Fruit fly (Drosophila melanogaster) whole organism, adult: Measurements from ENCODE around the gene CG9747.

ENCODE experiments used
- CG11617 ChIP-seq: fragments of 200-800 bp; sonication (Bioruptor generic); optimal IDR thresholded peaks from 2 replicates; lab custom pipeline; 2017; ENCODE audit warnings: mild to moderate bottlenecking, missing biosample characterization, missing genetic modification reagents, missing genetic modification characterization
- CG12768 ChIP-seq: fragments of 200-800 bp; sonication (Bioruptor generic); optimal IDR thresholded peaks from 2 replicates; lab custom pipeline; 2017; ENCODE audit warnings: missing biosample characterization, missing genetic modification characterization, mild to moderate bottlenecking, moderate library complexity, missing genetic modification reagents
- CG14711 ChIP-seq: fragments of 200-800 bp; sonication (Bioruptor generic); optimal IDR thresholded peaks from 2 replicates; lab custom pipeline; 2018; ENCODE audit warnings: missing biosample characterization, mild to moderate bottlenecking, missing genetic modification characterization, moderate library complexity
- CG1620 ChIP-seq: fragments of 200-800 bp; sonication (Bioruptor generic); optimal IDR thresholded peaks from 2 replicates; lab custom pipeline; 2016; ENCODE audit warnings: missing biosample characterization, missing genetic modification characterization
- CG33017 ChIP-seq: fragments of 200-800 bp; sonication (Bioruptor generic); optimal IDR thresholded peaks from 2 replicates; lab custom pipeline; 2018; ENCODE audit warnings: missing biosample characterization, mild to moderate bottlenecking, missing genetic modification characterization, moderate library complexity
- CG5204 ChIP-seq: fragments of 200-800 bp; sonication (Bioruptor generic); optimal IDR thresholded peaks from 2 replicates; lab custom pipeline; 2016; ENCODE audit warnings: missing biosample characterization, missing genetic modification characterization
- CG7045 ChIP-seq: fragments of 200-800 bp; sonication (Bioruptor generic); optimal IDR thresholded peaks from 2 replicates; lab custom pipeline; 2017; ENCODE audit warnings: missing biosample characterization, mild to moderate bottlenecking, missing genetic modification characterization
- CG7101 ChIP-seq: fragments of 200-800 bp; sonication (Bioruptor generic); optimal IDR thresholded peaks from 2 replicates; lab custom pipeline; 2018; ENCODE audit warnings: missing biosample characterization, mild to moderate bottlenecking, missing genetic modification characterization, moderate library complexity
- Clk ChIP-seq: fragments of 200-800 bp; sonication (Bioruptor generic); optimal IDR thresholded peaks from 2 replicates; lab custom pipeline; 2017; ENCODE audit warnings: missing biosample characterization, missing genetic modification characterization
- Crg-1 ChIP-seq: fragments of 200-800 bp; sonication (Bioruptor generic); optimal IDR thresholded peaks from 2 replicates; lab custom pipeline; 2016; ENCODE audit warnings: missing biosample characterization, missing genetic modification characterization
- Hr96 ChIP-seq: fragments of 200-800 bp; sonication (Bioruptor generic); optimal IDR thresholded peaks from 2 replicates; lab custom pipeline; 2016; ENCODE audit warnings: missing biosample characterization, missing genetic modification characterization
- Mnt ChIP-seq: fragments of 200-800 bp; sonication (Bioruptor generic); optimal IDR thresholded peaks from 2 replicates; lab custom pipeline; 2016; ENCODE audit warnings: missing biosample characterization, mild to moderate bottlenecking, missing genetic modification characterization
- bab1 ChIP-seq: fragments of 200-800 bp; sonication (Bioruptor generic); optimal IDR thresholded peaks from 3 replicates; lab custom pipeline; 2019; ENCODE audit warnings: missing biosample characterization, mild to moderate bottlenecking, missing genetic modification characterization, moderate library complexity
- cic ChIP-seq: fragments of 200-800 bp; sonication (Bioruptor generic); optimal IDR thresholded peaks from 2 replicates; lab custom pipeline; 2017; ENCODE audit warnings: missing biosample characterization, mild to moderate bottlenecking, missing genetic modification characterization, moderate library complexity
- cnc ChIP-seq, 2 experiments: fragments of >200 bp; optimal IDR thresholded peaks; 2 replicates each; lab custom pipeline; 2017
- kay ChIP-seq: fragments of 200-800 bp; sonication (Bioruptor generic); peaks from one replicate; lab custom pipeline; 2016; ENCODE audit warnings: missing biosample characterization, missing genetic modification characterization, borderline replicate concordance
- ovo ChIP-seq: fragments of 200-800 bp; sonication (Bioruptor generic); optimal IDR thresholded peaks from 2 replicates; lab custom pipeline; 2016; ENCODE audit warnings: missing biosample characterization, missing genetic modification characterization
- pad ChIP-seq: fragments of 200-800 bp; sonication (Bioruptor generic); optimal IDR thresholded peaks from 3 replicates; lab custom pipeline; 2017; ENCODE audit warnings: missing biosample characterization, missing genetic modification characterization, mild to moderate bottlenecking, moderate library complexity, missing genetic modification reagents
- tj ChIP-seq: fragments of 200-800 bp; sonication (Bioruptor generic); optimal IDR thresholded peaks from 3 replicates; lab custom pipeline; 2017; ENCODE audit warnings: missing biosample characterization, mild to moderate bottlenecking, missing genetic modification characterization, moderate library complexity
- toe ChIP-seq: fragments of 200-800 bp; sonication (Bioruptor generic); optimal IDR thresholded peaks from 2 replicates; lab custom pipeline; 2016; ENCODE audit warnings: missing biosample characterization, missing genetic modification characterization

The CG9747 gene

DNA sequence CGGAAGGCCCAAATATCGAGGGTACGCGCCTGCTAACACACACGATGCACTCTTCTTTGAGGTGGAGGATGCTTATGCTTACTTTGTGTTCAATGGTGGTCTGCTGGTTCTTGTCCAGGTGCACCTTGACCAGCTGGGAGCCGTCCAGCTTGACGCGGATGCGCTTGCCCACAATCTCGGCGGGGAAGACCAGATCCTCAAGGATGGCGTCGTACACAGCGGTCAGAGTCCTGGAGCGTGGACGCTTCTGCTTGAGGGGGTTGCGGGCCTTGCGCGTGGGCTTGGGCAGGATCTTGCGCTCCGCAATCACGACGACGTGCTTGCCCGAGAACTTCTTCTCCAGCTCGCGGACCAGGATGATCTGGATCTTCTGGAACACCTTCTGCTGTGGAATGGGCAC is 17.0 kb upstream of the CG9747 start:
- TF ChIP-seq cic (GFP tag; lab: Kevin White, UChicago) (no peak), CG7045 (no peak), toe (no peak), CG12768 (no peak), CG1620 (GFP tag; lab: Kevin White, UChicago) (no peak), ovo (no peak), bab1 (GFP tag; lab: Kevin White, UChicago) (no peak), CG7101 (tag; lab: Kevin White, UChicago) (no peak), cnc (optimal IDR thresholded peaks at IDR 0.05; lab: Kevin White, UChicago) (no peak), Mnt (GFP tag; lab: Kevin White, UChicago) (no peak)

dm6 chr3R:30205946-30206345 is 14.9 kb upstream of the CG9747 start:
- no peak for TF ChIP-seq toe
- peak; percentile 24 for TF ChIP-seq Mnt (GFP tag; lab: Kevin White, UChicago)
- TF ChIP-seq CG5204 (GFP tag; lab: Kevin White, UChicago), result no peak
- TF ChIP-seq bab1 (GFP tag; lab: Kevin White, UChicago), result peak; percentile 67

DNA sequence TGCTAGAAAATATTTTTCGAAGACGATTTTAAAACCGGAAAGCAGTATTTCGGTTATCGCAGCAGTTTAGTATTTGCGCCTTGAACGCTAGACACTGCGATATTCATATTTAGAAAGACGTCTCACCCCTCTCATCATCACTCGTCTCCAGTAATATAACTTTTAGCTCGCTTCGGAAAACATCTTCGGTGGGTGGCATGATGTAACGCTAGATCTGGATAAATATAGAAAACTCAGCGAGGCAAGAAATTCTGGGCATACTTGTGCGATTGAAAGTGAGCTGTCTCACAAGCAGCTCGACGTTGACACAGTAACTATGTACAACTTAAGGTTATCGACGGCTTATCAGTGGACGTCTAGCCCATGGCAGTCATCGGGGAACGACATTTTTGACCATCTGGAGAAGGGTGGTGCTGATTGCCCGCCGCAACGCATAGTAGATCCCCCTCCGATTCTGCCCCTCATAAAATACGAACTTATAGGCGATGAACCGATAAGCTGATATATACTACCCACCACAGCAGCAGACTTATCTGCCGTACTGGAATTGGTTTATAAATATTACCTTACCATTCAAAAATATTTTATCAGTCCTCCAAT is 13.1 kb upstream of the CG9747 start:
- TF ChIP-seq CG1620 (GFP tag; lab: Kevin White, UChicago) (no peak), CG7045 (no peak), cnc (optimal IDR thresholded peaks at IDR 0.05; lab: Kevin White, UChicago) (no peak), Clk (no peak), kay (GFP tag; lab: Kevin White, UChicago) (no peak), CG5204 (GFP tag; lab: Kevin White, UChicago) (no peak), CG12768 (no peak), CG11617 (GFP tag; lab: Kevin White, UChicago) (no peak), Mnt (GFP tag; lab: Kevin White, UChicago) (no peak), ovo (no peak), cic (GFP tag; lab: Kevin White, UChicago) (no peak), toe (no peak), tj (no peak)

DNA sequence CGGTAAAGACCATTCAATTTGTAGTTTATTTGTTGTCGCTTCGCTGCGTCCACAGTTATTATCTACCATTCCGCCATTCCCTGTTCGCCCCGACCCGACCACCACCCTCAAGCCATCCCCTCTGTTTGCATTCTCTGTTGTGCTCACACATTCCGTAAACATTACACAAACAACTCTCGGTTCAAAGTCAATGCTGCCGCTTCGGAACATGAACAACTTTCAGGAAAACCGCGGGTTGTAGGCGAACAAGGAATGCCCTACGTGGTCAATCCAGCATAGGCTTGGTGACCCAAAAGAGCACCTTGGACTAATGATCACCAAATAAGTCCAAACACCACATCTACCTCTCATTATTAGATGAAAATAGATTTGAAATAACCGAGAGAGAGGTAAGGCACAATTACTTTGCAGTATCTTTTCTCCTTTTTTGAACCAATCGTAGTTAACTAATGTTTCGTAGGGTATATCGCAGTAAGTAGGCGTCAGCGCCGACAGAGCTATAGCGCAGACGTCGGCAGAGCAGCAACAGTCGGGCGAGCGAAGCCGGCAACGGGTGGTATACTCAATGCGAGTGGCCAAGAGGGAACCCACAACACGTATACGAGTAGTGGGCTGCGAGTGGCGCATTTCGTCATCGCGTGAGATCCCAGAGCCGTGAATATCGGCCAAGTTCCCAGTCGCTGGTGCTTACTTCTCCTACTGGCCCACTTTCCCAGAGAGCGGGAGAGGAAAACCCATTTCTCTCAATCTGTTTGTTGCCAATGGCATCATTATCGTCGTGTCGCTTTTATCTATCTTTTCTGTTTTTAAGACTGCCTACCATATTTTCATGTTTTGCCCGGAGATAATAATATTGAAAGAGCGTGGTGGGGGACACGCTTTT is 12.3 kb upstream of the CG9747 start:
- peak; percentile 76 for TF ChIP-seq bab1 (GFP tag; lab: Kevin White, UChicago)
- peak; percentile 85 for TF ChIP-seq CG7101 (tag; lab: Kevin White, UChicago)
- peak; percentile 81 for TF ChIP-seq CG14711 (tag; lab: Kevin White, UChicago)
- TF ChIP-seq toe, result peak; percentile 91
- TF ChIP-seq ovo, result peak; percentile 34
- TF ChIP-seq kay (GFP tag; lab: Kevin White, UChicago), result peak; percentile 45
- peak; percentile 57 for TF ChIP-seq tj
- peak; percentile 91 for TF ChIP-seq CG11617 (GFP tag; lab: Kevin White, UChicago)
- no peak for TF ChIP-seq cnc (optimal IDR thresholded peaks at IDR 0.05; lab: Kevin White, UChicago)
- TF ChIP-seq CG33017 (tag; lab: Kevin White, UChicago), result peak; percentile 82
- peak; percentile 89 for TF ChIP-seq CG12768
- peak; percentile 69 for TF ChIP-seq cic (GFP tag; lab: Kevin White, UChicago)
- TF ChIP-seq Mnt (GFP tag; lab: Kevin White, UChicago), result peak; percentile 71
- peak; percentile 66 for TF ChIP-seq pad
- TF ChIP-seq Crg-1 (GFP tag; lab: Kevin White, UChicago), result peak; percentile 58
- peak; percentile 50 for TF ChIP-seq CG1620 (GFP tag; lab: Kevin White, UChicago)
- peak; percentile 84 for TF ChIP-seq Clk
- TF ChIP-seq CG7045, result peak; percentile 90
- peak; percentile 87 for TF ChIP-seq CG5204 (GFP tag; lab: Kevin White, UChicago)
- peak; percentile 94 for TF ChIP-seq Hr96

DNA sequence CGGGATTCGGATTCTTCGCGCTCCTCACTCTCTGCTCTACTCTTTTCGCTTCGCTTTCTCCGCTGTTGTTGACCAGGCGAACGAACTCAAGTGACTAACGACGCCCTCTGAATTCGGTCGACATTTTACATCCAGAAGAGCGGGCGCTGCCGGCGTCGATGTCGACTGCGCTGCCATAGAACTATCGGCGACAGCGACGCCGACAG is 11.7 kb upstream of the CG9747 start, which contains the start of gene CG9743:
Gene CG9743, minus strand, starts transcription at position 101 of the 206 bp plus-strand sequence.
- no peak for TF ChIP-seq toe
- no peak for TF ChIP-seq CG7045
- no peak for TF ChIP-seq CG7101 (tag; lab: Kevin White, UChicago)
- TF ChIP-seq pad, result no peak
- TF ChIP-seq Mnt (GFP tag; lab: Kevin White, UChicago), result no peak
- no peak for TF ChIP-seq CG14711 (tag; lab: Kevin White, UChicago)
- no peak for TF ChIP-seq tj
- no peak for TF ChIP-seq bab1 (GFP tag; lab: Kevin White, UChicago)

DNA sequence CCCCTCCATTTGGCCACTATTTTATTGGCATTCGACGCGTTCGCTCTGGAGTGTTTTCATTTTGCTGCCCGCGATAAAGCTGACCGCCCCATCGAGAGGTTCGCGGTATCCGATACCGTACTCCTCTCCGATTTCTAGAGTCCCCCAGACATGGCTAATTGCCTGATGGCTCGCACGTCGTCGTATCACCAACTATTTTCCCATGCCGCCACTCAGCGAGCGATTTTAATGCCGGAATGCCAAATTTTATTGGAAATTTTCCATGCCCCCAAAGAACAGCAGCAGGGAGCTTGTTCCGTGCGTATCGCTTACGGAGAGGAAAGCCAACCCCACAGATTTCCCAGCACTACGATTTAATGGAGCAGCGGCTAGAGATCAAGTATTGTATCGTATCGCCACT is 10.0 kb upstream of the CG9747 start:
- TF ChIP-seq Hr96 (no peak), Clk (no peak), CG7101 (tag; lab: Kevin White, UChicago) (no peak), CG5204 (GFP tag; lab: Kevin White, UChicago) (no peak), CG14711 (tag; lab: Kevin White, UChicago) (no peak), bab1 (GFP tag; lab: Kevin White, UChicago) (no peak), tj (peak; percentile 4), CG1620 (GFP tag; lab: Kevin White, UChicago) (no peak), toe (no peak), CG11617 (GFP tag; lab: Kevin White, UChicago) (no peak), CG7045 (no peak), kay (GFP tag; lab: Kevin White, UChicago) (no peak), ovo (no peak), CG33017 (tag; lab: Kevin White, UChicago) (no peak), CG12768 (peak; percentile 4), Crg-1 (GFP tag; lab: Kevin White, UChicago) (no peak), pad (no peak), Mnt (GFP tag; lab: Kevin White, UChicago) (peak; percentile 29), cic (GFP tag; lab: Kevin White, UChicago) (peak; percentile 39), cnc (optimal IDR thresholded peaks at IDR 0.05; lab: Kevin White, UChicago) (no peak)
